Worm (Caenorhabditis elegans) whole organism, young adult: ENCODE measurements around the gene Y71H2AM.14.

Source experiments
- B0261.1 ChIP-seq: sonication (generic microtip); optimal IDR thresholded peaks from 2 replicates; lab custom pipeline; 2016; ENCODE audit warnings: mild to moderate bottlenecking, missing genetic modification characterization, moderate library complexity, missing compliant biosample characterization
- B0336.3 ChIP-seq: fragments of 200-800 bp; sonication (Bioruptor generic); IDR thresholded peaks from 2 replicates; pipeline ENCODE4 v1.3.6; 2022; ENCODE audit warnings: missing genetic modification characterization, missing compliant biosample characterization
- C06A6.2 ChIP-seq: fragments of 200-800 bp; sonication (Bioruptor generic); conservative IDR thresholded peaks from 2 replicates; pipeline ENCODE4 v1.3.6; 2022; ENCODE audit warnings: missing genetic modification characterization, missing compliant biosample characterization
- D2030.7 ChIP-seq: fragments of 200-800 bp; sonication (Bioruptor generic); IDR thresholded peaks from 2 replicates; pipeline ENCODE4 v1.3.6; 2022; ENCODE audit warnings: missing genetic modification reagents, missing genetic modification characterization, missing compliant biosample characterization
- F33H1.4 ChIP-seq: fragments of 200-800 bp; sonication (Bioruptor generic); IDR thresholded peaks from 2 replicates; pipeline ENCODE4 v1.3.6; 2022; ENCODE audit warnings: missing genetic modification reagents, missing genetic modification characterization, missing compliant biosample characterization
- K12H6.12 ChIP-seq: fragments of 200-800 bp; sonication (Bioruptor generic); optimal IDR thresholded peaks from 2 replicates; lab custom pipeline; 2018; ENCODE audit warnings: mild to moderate bottlenecking, missing genetic modification characterization, missing compliant biosample characterization
- athp-1 ChIP-seq: sonication (generic microtip); optimal IDR thresholded peaks from 2 replicates; lab custom pipeline; 2017; ENCODE audit warnings: mild to moderate bottlenecking, missing genetic modification characterization, missing compliant biosample characterization
- attf-3 ChIP-seq: fragments of 200-800 bp; sonication (Bioruptor generic); conservative IDR thresholded peaks from 2 replicates; pipeline ENCODE4 v1.3.6; 2022; ENCODE audit warnings: missing genetic modification reagents, missing genetic modification characterization, missing compliant biosample characterization
- ceh-27 ChIP-seq: fragments of 200-800 bp; sonication (Bioruptor generic); optimal IDR thresholded peaks from 2 replicates; lab custom pipeline; 2018; ENCODE audit warnings: mild to moderate bottlenecking, missing genetic modification characterization, moderate library complexity, missing compliant biosample characterization
- ceh-91 ChIP-seq: fragments of 200-800 bp; sonication (Bioruptor generic); IDR thresholded peaks from 2 replicates; pipeline ENCODE4 v1.3.6; 2022; ENCODE audit warnings: missing genetic modification reagents, missing genetic modification characterization, missing compliant biosample characterization
- dox-1 ChIP-seq: fragments of 200-800 bp; sonication (Bioruptor generic); IDR thresholded peaks from 2 replicates; pipeline ENCODE4 v1.3.6; 2022; ENCODE audit warnings: missing genetic modification reagents, missing genetic modification characterization, missing compliant biosample characterization
- efl-1 ChIP-seq: fragments of 150-350 bp; optimal IDR thresholded peaks from 2 replicates; lab custom pipeline; 2014; ENCODE audit warnings: missing biosample characterization, missing genetic modification reagents, missing genetic modification characterization
- egl-44 ChIP-seq: fragments of 200-800 bp; sonication (Bioruptor generic); IDR thresholded peaks from 2 replicates; pipeline ENCODE4 v1.3.6; 2022; ENCODE audit warnings: missing genetic modification reagents, missing genetic modification characterization, missing compliant biosample characterization
- hmg-1.2 ChIP-seq: fragments of 200-800 bp; sonication (Bioruptor generic); IDR thresholded peaks from 2 replicates; pipeline ENCODE4 v1.3.6; 2022; ENCODE audit warnings: missing genetic modification reagents, missing genetic modification characterization, missing compliant biosample characterization
- hrde-1 ChIP-seq: sonication (generic microtip); optimal IDR thresholded peaks from 2 replicates; lab custom pipeline; 2016; ENCODE audit warnings: missing genetic modification characterization, mild to moderate bottlenecking, missing compliant biosample characterization, moderate library complexity, missing genotype, missing genetic modification reagents, borderline replicate concordance
- let-607 ChIP-seq, 2 experiments: fragments of 200-800 bp in 1 of 2; sonication (Bioruptor generic) in 1 of 2; sonication (generic microtip) in 1 of 2; optimal IDR thresholded peaks; 2 replicates each; lab custom pipeline; 2016 to 2018; ENCODE audit warnings: mild to moderate bottlenecking in 2 of 2, missing compliant biosample characterization in 2 of 2, missing genetic modification characterization in 2 of 2, moderate library complexity in 2 of 2, missing genotype in 1 of 2
- lin-54 ChIP-seq: fragments of 200-800 bp; sonication (Bioruptor generic); optimal IDR thresholded peaks from 2 replicates; lab custom pipeline; 2018; ENCODE audit warnings: mild to moderate bottlenecking, missing genetic modification characterization, missing compliant biosample characterization
- lsl-1 ChIP-seq: fragments of 200-800 bp; sonication (Bioruptor generic); optimal IDR thresholded peaks from 2 replicates; lab custom pipeline; 2018; ENCODE audit warnings: mild to moderate bottlenecking, missing genetic modification characterization, moderate library complexity, missing compliant biosample characterization
- lsy-27 ChIP-seq: sonication (generic microtip); optimal IDR thresholded peaks from 2 replicates; lab custom pipeline; 2017; ENCODE audit warnings: missing genetic modification characterization, mild to moderate bottlenecking, missing compliant biosample characterization, antibody characterized with exemption, missing genotype, borderline replicate concordance; ENCODE audit not compliant: insufficient read depth
- madf-6 ChIP-seq: fragments of 200-800 bp; sonication (Bioruptor generic); IDR thresholded peaks from 2 replicates; pipeline ENCODE4 v1.3.6; 2022; ENCODE audit warnings: missing genetic modification reagents, missing genetic modification characterization, missing compliant biosample characterization
- madf-8 ChIP-seq: fragments of 200-800 bp; sonication (Bioruptor generic); conservative IDR thresholded peaks from 2 replicates; pipeline ENCODE4 v1.3.6; 2022; ENCODE audit warnings: missing genetic modification reagents, missing genetic modification characterization, missing compliant biosample characterization
- mxl-1 ChIP-seq: sonication (generic microtip); optimal IDR thresholded peaks from 2 replicates; lab custom pipeline; 2016; ENCODE audit warnings: missing genetic modification characterization, missing compliant biosample characterization
- nfya-2 ChIP-seq: fragments of 200-800 bp; sonication (Bioruptor generic); IDR thresholded peaks from 2 replicates; pipeline ENCODE4 v1.3.6; 2022; ENCODE audit warnings: missing genetic modification reagents, missing genetic modification characterization, missing compliant biosample characterization
- nhr-80 ChIP-seq: sonication (generic microtip); optimal IDR thresholded peaks from 2 replicates; lab custom pipeline; 2016; ENCODE audit warnings: missing genetic modification characterization, missing compliant biosample characterization
- nhr-90 ChIP-seq: sonication (generic microtip); optimal IDR thresholded peaks from 2 replicates; lab custom pipeline; 2016; ENCODE audit warnings: missing genotype, mild to moderate bottlenecking, missing genetic modification characterization, missing compliant biosample characterization
- rcor-1 ChIP-seq: fragments of 200-800 bp; sonication (Bioruptor generic); IDR thresholded peaks from 2 replicates; pipeline ENCODE4 v1.3.6; 2022; ENCODE audit warnings: missing genetic modification reagents, missing genetic modification characterization, missing compliant biosample characterization
- repo-1 ChIP-seq: sonication (generic microtip); optimal IDR thresholded peaks from 2 replicates; lab custom pipeline; 2017; ENCODE audit warnings: mild to moderate bottlenecking, missing genetic modification characterization, missing compliant biosample characterization
- rpc-1 ChIP-seq, 2 experiments: fragments of 150-350 bp in 1 of 2; sonication (generic microtip) in 1 of 2; optimal IDR thresholded peaks; 2 replicates each; lab custom pipeline; 2014 to 2018; ENCODE audit warnings: missing biosample characterization in 1 of 2, missing genetic modification characterization in 1 of 2, missing genetic modification reagents in 1 of 2, missing genotype in 1 of 2
- sea-2 ChIP-seq: fragments of 200-800 bp; sonication (Bioruptor generic); IDR thresholded peaks from 2 replicates; pipeline ENCODE4 v1.3.6; 2022; ENCODE audit warnings: missing genetic modification characterization, missing compliant biosample characterization
- snpc-1.3 ChIP-seq: sonication (generic microtip); optimal IDR thresholded peaks from 2 replicates; lab custom pipeline; 2017; ENCODE audit warnings: missing genetic modification characterization, mild to moderate bottlenecking, missing compliant biosample characterization, antibody characterized with exemption, moderate library complexity, missing genotype, missing genetic modification reagents; ENCODE audit not compliant: insufficient read depth
- snpc-4 ChIP-seq, 5 experiments: fragments of 150-350 bp in 1 of 5; sonication (generic microtip) in 4 of 5; optimal IDR thresholded peaks; 2 replicates each; lab custom pipeline; 2014 to 2018; ENCODE audit warnings: missing genetic modification characterization in 5 of 5, missing biosample characterization in 3 of 5, antibody characterized with exemption in 2 of 5, mild to moderate bottlenecking in 2 of 5, missing compliant biosample characterization in 2 of 5, missing genotype in 2 of 5, moderate library complexity in 2 of 5, missing genetic modification reagents in 1 of 5
- tbp1 ChIP-seq: fragments of 200-800 bp; sonication (Bioruptor generic); optimal IDR thresholded peaks from 2 replicates; lab custom pipeline; 2018; ENCODE audit warnings: mild to moderate bottlenecking, missing genetic modification characterization, missing compliant biosample characterization
- tbx-9 ChIP-seq: sonication (generic microtip); optimal IDR thresholded peaks from 2 replicates; lab custom pipeline; 2016; ENCODE audit warnings: borderline replicate concordance, missing genetic modification characterization, inconsistent platforms, missing compliant biosample characterization
- tlf-1 ChIP-seq: fragments of 200-800 bp; sonication (Bioruptor generic); optimal IDR thresholded peaks from 2 replicates; lab custom pipeline; 2018; ENCODE audit warnings: mild to moderate bottlenecking, missing genetic modification characterization, missing compliant biosample characterization
- unc-130 ChIP-seq: sonication (generic microtip); optimal IDR thresholded peaks from 2 replicates; lab custom pipeline; 2016; ENCODE audit warnings: missing genetic modification reagents, missing genetic modification characterization, missing compliant biosample characterization
- xnd-1 ChIP-seq: sonication (generic microtip); optimal IDR thresholded peaks from 2 replicates; lab custom pipeline; 2016; ENCODE audit warnings: missing genotype, missing genetic modification reagents, missing genetic modification characterization, missing compliant biosample characterization
- ztf-18 ChIP-seq: sonication (generic microtip); optimal IDR thresholded peaks from 2 replicates; lab custom pipeline; 2016; ENCODE audit warnings: missing genotype, mild to moderate bottlenecking, missing genetic modification characterization, missing compliant biosample characterization
- ztf-26 ChIP-seq: sonication (generic microtip); optimal IDR thresholded peaks from 2 replicates; lab custom pipeline; 2017; ENCODE audit warnings: missing genetic modification characterization, missing compliant biosample characterization

Gene Y71H2AM.14

DNA sequence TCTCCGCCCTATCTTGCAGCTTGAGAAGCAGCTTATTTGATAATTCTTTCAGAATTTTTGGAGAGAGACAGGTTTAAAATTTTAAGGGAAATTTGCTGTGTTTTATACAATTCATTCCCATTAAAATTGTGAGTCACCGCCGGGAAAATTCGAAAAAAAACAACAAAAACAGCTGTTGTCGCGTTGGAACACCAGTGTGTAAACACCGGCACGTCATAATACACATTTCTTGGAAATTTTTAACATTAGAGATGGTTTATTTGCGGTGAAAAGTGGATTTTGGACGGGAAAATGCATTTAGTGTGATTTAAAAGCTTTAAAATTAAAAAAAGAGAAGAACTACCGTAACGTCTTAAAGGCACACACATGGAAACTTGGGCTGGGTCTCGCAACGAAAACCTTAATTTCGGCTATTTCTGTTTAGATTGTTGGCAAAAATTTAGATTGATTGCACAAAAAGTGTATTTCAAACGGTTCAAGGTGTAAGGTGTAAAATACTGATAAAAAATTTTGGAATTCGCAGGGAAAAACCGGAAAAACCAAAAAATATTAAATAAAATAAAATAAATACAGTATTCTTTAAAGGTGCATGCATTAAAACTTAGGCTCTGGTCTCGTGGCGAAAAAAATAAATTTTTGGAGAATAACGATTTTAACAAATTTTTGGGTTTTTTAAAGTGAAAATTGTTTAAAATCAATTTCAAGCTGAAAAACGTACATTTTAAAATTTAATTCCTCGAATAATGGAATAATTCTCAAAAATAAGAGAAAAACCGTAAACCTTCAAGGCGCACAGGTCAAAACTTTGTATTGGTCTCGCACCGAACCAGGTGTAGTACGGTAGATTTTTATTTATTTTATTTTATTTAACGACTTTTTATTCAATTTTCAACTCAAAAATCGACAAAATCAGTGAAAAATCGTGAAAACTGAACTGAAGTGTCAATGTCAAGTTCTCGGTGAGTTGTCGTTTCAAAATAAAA lies 20.9 kb downstream of the Y71H2AM.14 start, which contains the start of gene cosa-1:
cosa-1 (plus strand) TSS at position 896 of the 983 bp plus-strand sequence.
- TF ChIP-seq lsl-1 (GFP tag; lab: Kevin White, UChicago) (peak; percentile 99), xnd-1 (peak; percentile 98), D2030.7 (0 out of 2 replicates have a peak, but pooled peaks have one; percentile 54), C06A6.2 (GFP tag; lab: Robert Waterston, UW) (no peak), ztf-18 (tag; lab: Kevin White, UChicago) (no peak), let-607 (tag; optimal IDR thresholded peaks at IDR 0.05; lab: Kevin White, UChicago) (peak in 1 of 2 experiments; percentile 56), snpc-4 (GFP tag; optimal IDR thresholded peaks at IDR 0.05; lab: Kevin White, UChicago) (no peak), snpc-4 (tag; optimal IDR thresholded peaks at IDR 0.05; lab: Kevin White, UChicago) (peak in 1 of 4 experiments; percentile 39), F33H1.4 (GFP tag; lab: Robert Waterston, UW) (peak; percentile 93), nhr-90 (tag; lab: Kevin White, UChicago) (no peak), nfya-2 (GFP tag; lab: Robert Waterston, UW) (no peak), tbx-9 (no peak), tbp1 (peak; percentile 18), dox-1 (GFP tag; lab: Robert Waterston, UW) (peak; percentile 62; the same call in 1 of the 2 replicates), efl-1 (GFP tag; lab: Kevin White, UChicago) (peak; percentile 37), repo-1 (tag; lab: Kevin White, UChicago) (no peak), snpc-1.3 (tag; lab: Kevin White, UChicago) (peak; percentile 26), ceh-27 (GFP tag; lab: Kevin White, UChicago) (no peak), K12H6.12 (tag; lab: Kevin White, UChicago) (no peak), rcor-1 (peak; percentile 9; the same call in 1 of the 2 replicates), ztf-26 (tag; lab: Kevin White, UChicago) (no peak), hrde-1 (tag; lab: Kevin White, UChicago) (peak; percentile 39), tlf-1 (peak; percentile 20), sea-2 (no peak), mxl-1 (no peak), B0336.3 (GFP tag; lab: Robert Waterston, UW) (no peak), rpc-1 (optimal IDR thresholded peaks at IDR 0.05; lab: Kevin White, UChicago) (no peak), rpc-1 (tag; optimal IDR thresholded peaks at IDR 0.05; lab: Kevin White, UChicago) (peak; percentile 2), madf-6 (peak; percentile 91), hmg-1.2 (GFP tag; lab: Robert Waterston, UW) (no peak; the same call in 1 of the 2 replicates), egl-44 (GFP tag; lab: Robert Waterston, UW) (no peak), nhr-80 (tag; lab: Kevin White, UChicago) (no peak), B0261.1 (tag; lab: Kevin White, UChicago) (no peak), attf-3 (0 out of 2 replicates have a peak, but pooled peaks have one; percentile 10), unc-130 (GFP tag; lab: Kevin White, UChicago) (peak; percentile 51), athp-1 (tag; lab: Kevin White, UChicago) (peak; percentile 19), lsy-27 (tag; lab: Kevin White, UChicago) (no peak), lin-54 (GFP tag; lab: Kevin White, UChicago) (peak; percentile 38), madf-8 (GFP tag; lab: Robert Waterston, UW) (peak; percentile 78), ceh-91 (peak; percentile 75; the same call in 1 of the 2 replicates)
